Worm (Caenorhabditis elegans) whole organism, mixed stage, embryonic: ENCODE data around the gene dnc-2.

Source experiments
- bed-3 ChIP-seq: fragments of 200-800 bp; sonication (Bioruptor generic); optimal IDR thresholded peaks from 3 replicates; lab custom pipeline; 2018; ENCODE audit warnings: mild to moderate bottlenecking, missing genetic modification characterization, moderate library complexity, missing compliant biosample characterization
- blmp-1 ChIP-seq: fragments of 150-350 bp; optimal IDR thresholded peaks from 2 replicates; lab custom pipeline; 2014; ENCODE audit warnings: missing biosample characterization, missing genetic modification characterization
- ceh-39 ChIP-seq: fragments of 150-350 bp; optimal IDR thresholded peaks from 2 replicates; lab custom pipeline; 2014; ENCODE audit warnings: missing biosample characterization, missing genetic modification characterization
- ceh-43 ChIP-seq: fragments of 200-800 bp; sonication (Bioruptor generic); optimal IDR thresholded peaks from 2 replicates; lab custom pipeline; 2018; ENCODE audit warnings: mild to moderate bottlenecking, missing genetic modification characterization, moderate library complexity, missing compliant biosample characterization
- ceh-83 ChIP-seq: fragments of 200-800 bp; sonication (Bioruptor generic); optimal IDR thresholded peaks from 2 replicates; lab custom pipeline; 2018; ENCODE audit warnings: mild to moderate bottlenecking, missing genetic modification characterization, missing compliant biosample characterization
- ces-1 ChIP-seq: fragments of 150-350 bp; optimal IDR thresholded peaks from 2 replicates; lab custom pipeline; 2014; ENCODE audit warnings: missing biosample characterization, missing genetic modification reagents, missing genetic modification characterization
- cnd-1 ChIP-seq: fragments of 200-800 bp; sonication (Bioruptor generic); optimal IDR thresholded peaks from 2 replicates; lab custom pipeline; 2018; ENCODE audit warnings: mild to moderate bottlenecking, missing genetic modification characterization, missing compliant biosample characterization
- elt-1 ChIP-seq: sonication (generic microtip); optimal IDR thresholded peaks from 2 replicates; lab custom pipeline; 2017; ENCODE audit warnings: missing genetic modification characterization, mild to moderate bottlenecking, missing compliant biosample characterization, antibody characterized with exemption, moderate library complexity, borderline replicate concordance; ENCODE audit not compliant: insufficient read depth
- elt-3 ChIP-seq: fragments of 150-350 bp; optimal IDR thresholded peaks from 2 replicates; lab custom pipeline; 2014; ENCODE audit warnings: missing biosample characterization, missing genetic modification characterization
- flh-1 ChIP-seq: fragments of 200-800 bp; sonication (Bioruptor generic); optimal IDR thresholded peaks from 2 replicates; lab custom pipeline; 2018; ENCODE audit warnings: mild to moderate bottlenecking, missing genetic modification characterization, moderate library complexity, missing compliant biosample characterization
- ham-2 ChIP-seq: fragments of 200-800 bp; sonication (Bioruptor generic); optimal IDR thresholded peaks from 2 replicates; lab custom pipeline; 2018; ENCODE audit warnings: mild to moderate bottlenecking, missing genetic modification characterization, missing compliant biosample characterization
- hlh-1 ChIP-seq: fragments of 150-350 bp; optimal IDR thresholded peaks from 2 replicates; lab custom pipeline; 2014; ENCODE audit warnings: missing biosample characterization, missing genetic modification reagents, missing genetic modification characterization
- lin-13 ChIP-seq: fragments of 150-350 bp; optimal IDR thresholded peaks from 2 replicates; lab custom pipeline; 2014; ENCODE audit warnings: missing biosample characterization, missing genetic modification characterization
- lin-32 ChIP-seq: fragments of 200-800 bp; sonication (Bioruptor generic); optimal IDR thresholded peaks from 2 replicates; lab custom pipeline; 2018; ENCODE audit warnings: mild to moderate bottlenecking, missing genetic modification characterization, missing compliant biosample characterization
- mab-5 ChIP-seq: fragments of 150-350 bp; optimal IDR thresholded peaks from 2 replicates; lab custom pipeline; 2014; ENCODE audit warnings: missing biosample characterization, missing genetic modification characterization
- mep-1 ChIP-seq: fragments of 150-350 bp; optimal IDR thresholded peaks from 2 replicates; lab custom pipeline; 2017; ENCODE audit warnings: missing biosample characterization, missing genetic modification reagents, missing genetic modification characterization, inconsistent platforms
- nhr-12 ChIP-seq: fragments of 150-350 bp; optimal IDR thresholded peaks from 2 replicates; lab custom pipeline; 2014; ENCODE audit warnings: missing biosample characterization, missing genetic modification characterization
- nhr-2 ChIP-seq: fragments of 150-350 bp; optimal IDR thresholded peaks from 2 replicates; lab custom pipeline; 2014; ENCODE audit warnings: missing biosample characterization, missing genetic modification characterization
- nhr-237 ChIP-seq: fragments of 150-350 bp; optimal IDR thresholded peaks from 2 replicates; lab custom pipeline; 2014; ENCODE audit warnings: missing biosample characterization, missing genetic modification characterization
- nhr-28 ChIP-seq: fragments of 150-350 bp; optimal IDR thresholded peaks from 2 replicates; lab custom pipeline; 2014; ENCODE audit warnings: missing biosample characterization, missing genetic modification characterization
- nhr-76 ChIP-seq: sonication (generic microtip); optimal IDR thresholded peaks from 2 replicates; lab custom pipeline; 2017; ENCODE audit warnings: missing biosample characterization, missing genetic modification characterization
- pha-4 ChIP-seq: fragments of 150-350 bp; optimal IDR thresholded peaks from 2 replicates; lab custom pipeline; 2018; ENCODE audit warnings: missing biosample characterization, missing genetic modification reagents, missing genetic modification characterization
- snpc-4 ChIP-seq: fragments of 150-350 bp; optimal IDR thresholded peaks from 2 replicates; lab custom pipeline; 2014; ENCODE audit warnings: missing biosample characterization, missing genetic modification characterization
- sptf-1 ChIP-seq: sonication (generic microtip); optimal IDR thresholded peaks from 2 replicates; lab custom pipeline; 2017; ENCODE audit warnings: mild to moderate bottlenecking, missing genetic modification characterization, moderate library complexity, missing compliant biosample characterization
- tbx-8 ChIP-seq: fragments of 200-800 bp; sonication (Bioruptor generic); optimal IDR thresholded peaks from 2 replicates; lab custom pipeline; 2018; ENCODE audit warnings: mild to moderate bottlenecking, missing genetic modification characterization, moderate library complexity, missing compliant biosample characterization
- unc-120 ChIP-seq: sonication (generic microtip); optimal IDR thresholded peaks from 2 replicates; lab custom pipeline; 2017; ENCODE audit warnings: missing genetic modification characterization, missing compliant biosample characterization; ENCODE audit not compliant: poor library complexity, severe bottlenecking
- unc-62 ChIP-seq: fragments of 150-350 bp; optimal IDR thresholded peaks from 2 replicates; lab custom pipeline; 2014; ENCODE audit warnings: missing biosample characterization, missing genetic modification reagents, missing genetic modification characterization
- zip-8 ChIP-seq: fragments of 150-350 bp; optimal IDR thresholded peaks from 2 replicates; lab custom pipeline; 2014; ENCODE audit warnings: missing biosample characterization, missing genetic modification characterization
- ztf-11 ChIP-seq: fragments of 150-350 bp; optimal IDR thresholded peaks from 2 replicates; lab custom pipeline; 2014; ENCODE audit warnings: missing biosample characterization, missing genetic modification characterization

dnc-2 gene

DNA sequence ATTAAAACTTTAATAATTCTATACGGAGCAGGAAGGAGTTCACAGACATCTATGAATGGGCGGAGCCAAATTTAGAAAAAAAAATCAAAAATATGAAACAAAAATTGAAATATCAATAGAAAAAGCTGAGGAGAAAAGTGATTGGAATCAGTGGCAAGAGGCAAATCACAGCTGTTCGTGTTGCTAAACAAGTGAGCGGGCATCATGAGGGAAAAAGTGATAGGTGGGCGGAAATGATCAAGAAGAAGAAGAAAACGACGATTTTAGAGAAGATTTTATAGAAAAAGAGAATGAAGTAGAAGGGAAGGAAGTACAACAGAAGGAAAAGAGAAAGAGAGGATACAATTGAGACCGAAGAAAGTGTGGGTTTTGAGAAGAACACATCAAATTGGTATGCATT, 26.9 kb downstream of the dnc-2 start:
- no peak for TF ChIP-seq ceh-39 (tag; lab: Kevin White, UChicago)
- TF ChIP-seq unc-120 (tag; lab: Kevin White, UChicago): peak; percentile 67
- TF ChIP-seq hlh-1 (tag; lab: Kevin White, UChicago): peak; percentile 59
- TF ChIP-seq, all 35 proteins: peak for 2

- TF ChIP-seq ham-2 (no peak), ces-1 (peak; percentile 27), ceh-83 (no peak)
These were observed 28.1 kb downstream of the dnc-2 start for ce11 chrIII:5897468-5897867.

DNA sequence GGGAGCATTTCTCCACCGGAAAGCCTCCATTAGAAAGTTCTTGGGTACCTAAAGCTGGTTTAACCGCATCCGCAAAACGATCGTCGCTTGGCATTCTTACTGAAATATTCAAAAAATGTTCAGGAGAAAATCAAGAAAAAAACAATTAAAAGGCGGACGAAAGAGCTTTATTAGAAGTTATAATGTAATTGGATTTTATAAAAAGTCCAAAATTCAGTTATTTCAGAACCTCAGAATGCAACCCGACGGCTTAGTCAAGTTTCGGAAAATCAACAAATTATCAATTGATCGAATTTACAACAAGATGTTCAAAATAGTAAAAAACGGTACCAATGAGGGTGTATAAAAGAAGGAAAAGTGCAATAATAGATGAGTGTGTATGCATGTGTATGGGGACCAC, 29.6 kb downstream of the dnc-2 start, which contains the start of gene pxl-1:
Gene pxl-1, minus strand, starts transcription at position 101 of the 400 bp plus-strand sequence.
- no peak for TF ChIP-seq unc-120 (tag; lab: Kevin White, UChicago)
- TF ChIP-seq nhr-76 (tag; lab: Kevin White, UChicago): no peak
- no peak for TF ChIP-seq elt-1 (tag; lab: Kevin White, UChicago)
- TF ChIP-seq blmp-1: no peak
- TF ChIP-seq hlh-1 (tag; lab: Kevin White, UChicago): no peak
- no peak for TF ChIP-seq nhr-12 (tag; lab: Kevin White, UChicago)
- TF ChIP-seq, all 35 proteins: peak for 0

ce11 chrIII:5892909-5893308, 32.6 kb downstream of the dnc-2 start:
- TF ChIP-seq unc-62 (GFP tag; lab: Kevin White, UChicago) (no peak), ham-2 (no peak), flh-1 (GFP tag; lab: Kevin White, UChicago) (no peak), lin-32 (GFP tag; lab: Kevin White, UChicago) (no peak), nhr-12 (tag; lab: Kevin White, UChicago) (no peak), nhr-76 (tag; lab: Kevin White, UChicago) (no peak), nhr-2 (tag; lab: Kevin White, UChicago) (no peak), cnd-1 (no peak), ces-1 (no peak), mep-1 (tag; lab: Kevin White, UChicago) (no peak), ceh-43 (GFP tag; lab: Kevin White, UChicago) (no peak), hlh-1 (tag; lab: Kevin White, UChicago) (no peak), snpc-4 (no peak), nhr-237 (tag; lab: Kevin White, UChicago) (no peak), elt-3 (tag; lab: Kevin White, UChicago) (no peak), nhr-28 (no peak), ztf-11 (tag; lab: Kevin White, UChicago) (no peak), elt-1 (tag; lab: Kevin White, UChicago) (no peak)

DNA sequence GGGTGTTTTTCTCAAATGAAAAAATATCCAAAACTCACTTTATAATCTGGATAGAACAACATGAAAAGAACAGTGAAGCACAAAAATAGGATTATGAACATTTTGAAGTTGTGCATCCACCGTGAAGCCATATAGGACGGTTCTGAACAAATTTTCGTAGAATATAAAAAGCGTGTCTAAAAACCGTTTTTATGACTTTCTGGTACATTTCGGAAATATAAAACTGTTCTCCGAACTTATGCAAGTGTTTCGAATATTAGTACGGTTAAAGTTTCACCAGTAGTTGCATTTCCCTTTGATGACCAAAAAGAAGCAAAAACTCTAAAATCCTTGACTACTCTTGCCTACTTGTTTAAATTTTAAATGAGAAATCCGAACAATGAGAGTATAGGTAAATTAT, 36.9 kb downstream of the dnc-2 start, which contains the start of gene C28H8.8:
Gene C28H8.8, minus strand, starts transcription at position 101 of the 400 bp plus-strand sequence.
- TF ChIP-seq nhr-28: no peak
- TF ChIP-seq ceh-43 (GFP tag; lab: Kevin White, UChicago): no peak
- no peak for TF ChIP-seq mab-5
- no peak for TF ChIP-seq pha-4 (tag; lab: Kevin White, UChicago)

DNA sequence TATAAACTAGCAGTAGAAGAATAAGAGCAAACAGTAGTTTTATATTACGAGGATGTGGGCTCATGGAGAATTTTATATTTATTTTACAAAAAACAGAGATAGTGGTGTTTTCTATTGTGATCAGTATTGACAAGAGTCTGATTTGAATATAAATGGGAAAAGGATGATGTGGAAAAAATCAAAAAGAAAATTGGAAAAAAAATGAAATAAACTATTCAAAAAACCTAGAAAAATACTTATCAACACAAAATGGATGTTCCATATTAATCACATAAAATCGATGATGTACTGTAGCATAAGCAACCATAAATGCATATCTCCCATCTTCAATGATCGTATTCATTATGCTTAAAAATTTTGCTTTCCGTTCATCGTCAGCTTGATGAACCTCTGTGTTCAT, 38.7 kb downstream of the dnc-2 start, which contains the start of gene C28H8.7:
Gene C28H8.7, minus strand, starts transcription at position 101 of the 400 bp plus-strand sequence.
- TF ChIP-seq sptf-1 (tag; lab: Kevin White, UChicago) (no peak), tbx-8 (GFP tag; lab: Kevin White, UChicago) (no peak), zip-8 (tag; lab: Kevin White, UChicago) (no peak), bed-3 (GFP tag; lab: Kevin White, UChicago) (no peak), snpc-4 (no peak), elt-3 (tag; lab: Kevin White, UChicago) (no peak), nhr-76 (tag; lab: Kevin White, UChicago) (no peak), nhr-237 (tag; lab: Kevin White, UChicago) (no peak), lin-13 (tag; lab: Kevin White, UChicago) (no peak)
